Fruit fly (Drosophila melanogaster): ENCODE measurements around the gene CG32107.

CG32107 gene

DNA sequence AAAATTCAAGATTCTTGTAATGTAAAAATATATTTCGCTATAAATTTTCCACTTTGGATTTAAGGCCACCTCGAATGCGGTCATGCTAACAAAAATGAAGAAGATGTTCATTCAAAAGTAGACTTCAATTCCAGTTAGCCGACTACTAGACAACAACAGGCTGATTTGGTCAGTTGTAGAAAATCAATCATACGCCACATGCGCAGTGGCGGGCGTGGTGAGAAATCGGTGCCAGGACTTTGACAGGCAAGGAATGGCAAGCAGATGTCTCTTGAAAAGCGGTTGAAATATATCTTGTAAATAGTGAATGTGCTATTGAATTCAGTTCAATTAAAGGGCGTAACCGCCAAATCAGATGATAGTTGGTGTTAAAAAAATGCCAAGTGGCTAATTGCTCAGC, 7.7 kb downstream of the CG32107 start, which contains the start of gene Ent3:
Gene Ent3 (plus strand): TSS at position 224 of the 400 bp plus-strand sequence.
- TF ChIP-seq ewg (GFP tag; optimal IDR thresholded peaks at IDR 0.05) (peak; percentile 71), Myb (GFP tag; optimal IDR thresholded peaks at IDR 0.05) (no peak), scrt (GFP tag; optimal IDR thresholded peaks at IDR 0.05) (peak; percentile 59), onecut (GFP tag; IDR thresholded peaks at IDR 0.05) (peak; percentile 93)

DNA sequence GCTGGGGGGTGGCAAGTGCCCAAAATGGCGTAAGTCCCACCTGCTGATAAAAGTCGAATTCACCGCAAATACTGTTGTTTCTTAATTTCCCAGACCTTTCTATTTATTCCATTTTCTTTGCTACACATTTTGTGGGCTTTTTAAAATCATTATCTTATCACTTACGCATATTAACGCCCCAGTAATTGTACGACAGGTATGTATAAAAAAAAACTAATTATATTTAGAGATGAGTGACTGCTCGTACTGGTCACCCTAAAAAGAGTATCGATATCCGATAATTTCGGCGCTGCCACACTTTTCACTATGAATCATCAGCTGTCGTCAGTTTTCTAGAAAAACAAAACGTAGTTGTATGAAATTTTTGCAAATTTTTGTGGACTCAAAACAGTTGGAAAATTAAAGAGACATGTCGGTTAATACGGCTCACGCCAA, 11.2 kb downstream of the CG32107 start, which contains the start of the genes CG10948 and Wbp2:
Gene CG10948 (minus strand): TSS at position 251 of the 435 bp plus-strand sequence.
Gene Wbp2 (plus strand): TSS at position 299 of the 435 bp plus-strand sequence.
- TF ChIP-seq Trl (optimal IDR thresholded peaks at IDR 0.05): no peak
- TF ChIP-seq Trl (GFP tag; optimal IDR thresholded peaks at IDR 0.05): no peak
- peak; percentile 33 for TF ChIP-seq CG9437 (GFP tag; optimal IDR thresholded peaks at IDR 0.05)
- no peak for TF ChIP-seq CG4730 (GFP tag; IDR thresholded peaks at IDR 0.05)
- no peak for TF ChIP-seq CG10209 (GFP tag; optimal IDR thresholded peaks at IDR 0.05)
- TF ChIP-seq CG18764 (GFP tag; optimal IDR thresholded peaks at IDR 0.05): no peak
- no peak for TF ChIP-seq ara (GFP tag; IDR thresholded peaks at IDR 0.05)
- TF ChIP-seq CG3838 (GFP tag; optimal IDR thresholded peaks at IDR 0.05): no peak
- no peak for TF ChIP-seq CG13424 (tag; optimal IDR thresholded peaks at IDR 0.05)
- peak; percentile 21 for TF ChIP-seq CG15601 (tag; optimal IDR thresholded peaks at IDR 0.05)
- no peak for TF ChIP-seq CG9727 (GFP tag; optimal IDR thresholded peaks at IDR 0.05)
- TF ChIP-seq CG10274 (GFP tag; optimal IDR thresholded peaks at IDR 0.05): no peak
- TF ChIP-seq vvl (GFP tag; IDR thresholded peaks at IDR 0.05): no peak
- no peak for TF ChIP-seq bigmax (GFP tag; optimal IDR thresholded peaks at IDR 0.05)
- peak; percentile 30; the same call in 1 of the 2 replicates for TF ChIP-seq tna (GFP tag; IDR thresholded peaks at IDR 0.05; ENCODE audit: partially characterized antibody)
- TF ChIP-seq Dll (GFP tag; IDR thresholded peaks at IDR 0.05; ENCODE audit: partially characterized antibody): peak; percentile 65; the same call in 1 of the 4 replicates
- TF ChIP-seq CG14965 (GFP tag; optimal IDR thresholded peaks at IDR 0.05; ENCODE audit: borderline replicate concordance): no peak
- TF ChIP-seq ATbp (GFP tag; optimal IDR thresholded peaks at IDR 0.05): no peak
- TF ChIP-seq nmo (GFP tag; optimal IDR thresholded peaks at IDR 0.05): no peak
- TF ChIP-seq CG12942 (GFP tag; optimal IDR thresholded peaks at IDR 0.05): no peak
- no peak for TF ChIP-seq E2f1 (GFP tag; IDR thresholded peaks at IDR 0.05)
- no peak for TF ChIP-seq CG32532 (GFP tag; IDR thresholded peaks at IDR 0.05)
- TF ChIP-seq peb (GFP tag; IDR thresholded peaks at IDR 0.05): no peak
- peak; percentile 59 for TF ChIP-seq chn (GFP tag; optimal IDR thresholded peaks at IDR 0.05)
- no peak; the same call in 1 of the 2 replicates for TF ChIP-seq crol (GFP tag; IDR thresholded peaks at IDR 0.05)
- peak; percentile 9 for TF ChIP-seq dm (GFP tag; optimal IDR thresholded peaks at IDR 0.05)
- no peak for TF ChIP-seq chinmo (GFP tag; IDR thresholded peaks at IDR 0.05; ENCODE audit: partially characterized antibody)
- no peak for TF ChIP-seq CrebB (tag; optimal IDR thresholded peaks at IDR 0.05)
- TF ChIP-seq Ets65A (GFP tag): peak; percentile 14
- TF ChIP-seq CG12391 (tag; optimal IDR thresholded peaks at IDR 0.05): no peak
- TF ChIP-seq tio (GFP tag; optimal IDR thresholded peaks at IDR 0.05): no peak
- no peak for TF ChIP-seq Hr51 (GFP tag; optimal IDR thresholded peaks at IDR 0.05)
- no peak for TF ChIP-seq sisA (GFP tag; IDR thresholded peaks at IDR 0.05)
- no peak for TF ChIP-seq Myb (GFP tag; optimal IDR thresholded peaks at IDR 0.05)
- no peak for TF ChIP-seq sc (optimal IDR thresholded peaks at IDR 0.05)
- TF ChIP-seq sc (GFP tag; optimal IDR thresholded peaks at IDR 0.05): no peak
- no peak for TF ChIP-seq CG1024 (GFP tag; IDR thresholded peaks at IDR 0.05)
- TF ChIP-seq CG15073 (GFP tag; optimal IDR thresholded peaks at IDR 0.05): no peak
- TF ChIP-seq CG15696 (tag; optimal IDR thresholded peaks at IDR 0.05): no peak
- TF ChIP-seq CG8924 (tag; optimal IDR thresholded peaks at IDR 0.05): no peak
- TF ChIP-seq CG12071 (GFP tag; optimal IDR thresholded peaks at IDR 0.05): no peak
- no peak for TF ChIP-seq so (GFP tag; IDR thresholded peaks at IDR 0.05)
- TF ChIP-seq CG34422 (GFP tag; IDR thresholded peaks at IDR 0.05): peak; percentile 49; the same call in 1 of the 3 replicates
- no peak for TF ChIP-seq Poxn (GFP tag; IDR thresholded peaks at IDR 0.05)
- peak; percentile 7 for TF ChIP-seq Fer1 (GFP tag; optimal IDR thresholded peaks at IDR 0.05)
- no peak for TF ChIP-seq Spps (tag; optimal IDR thresholded peaks at IDR 0.05)
- no peak for TF ChIP-seq CG13775 (GFP tag; optimal IDR thresholded peaks at IDR 0.05)
